Worm (Caenorhabditis elegans): Measurements from ENCODE around the gene ZC21.8.

DNA sequence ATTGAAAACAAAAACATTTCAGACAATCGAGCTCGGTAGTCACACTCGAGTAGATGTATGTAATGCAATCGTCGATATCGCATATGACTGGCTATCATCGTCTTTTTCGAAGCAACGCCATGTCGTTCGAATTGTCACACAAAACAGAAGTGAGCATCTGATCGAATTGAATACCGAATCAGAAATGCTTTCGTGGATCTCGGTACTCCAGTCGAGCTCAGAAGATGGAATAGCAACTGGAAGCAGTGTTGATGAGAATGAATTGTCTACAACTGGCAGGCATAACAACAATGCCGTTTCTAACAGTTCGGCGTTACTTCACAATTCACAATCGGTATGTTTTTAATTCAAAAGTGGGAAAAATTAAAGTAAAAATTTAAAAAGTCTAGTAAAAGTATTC is 10.6 kb downstream of the ZC21.8 start:
- TF ChIP-seq med-1 (GFP tag; optimal IDR thresholded peaks at IDR 0.05; ENCODE audit: insufficient read depth) (no peak), ztf-23 (GFP tag; IDR thresholded peaks at IDR 0.05) (no peak), ref-1 (GFP tag; conservative IDR thresholded peaks at IDR 0.05) (no peak), cog-1 (tag; optimal IDR thresholded peaks at IDR 0.05) (no peak), tab-1 (GFP tag; IDR thresholded peaks at IDR 0.05) (no peak)

Measured in whole organism, midembryonic.